Worm (Caenorhabditis elegans): ENCODE data around the gene best-21.

The best-21 gene

DNA sequence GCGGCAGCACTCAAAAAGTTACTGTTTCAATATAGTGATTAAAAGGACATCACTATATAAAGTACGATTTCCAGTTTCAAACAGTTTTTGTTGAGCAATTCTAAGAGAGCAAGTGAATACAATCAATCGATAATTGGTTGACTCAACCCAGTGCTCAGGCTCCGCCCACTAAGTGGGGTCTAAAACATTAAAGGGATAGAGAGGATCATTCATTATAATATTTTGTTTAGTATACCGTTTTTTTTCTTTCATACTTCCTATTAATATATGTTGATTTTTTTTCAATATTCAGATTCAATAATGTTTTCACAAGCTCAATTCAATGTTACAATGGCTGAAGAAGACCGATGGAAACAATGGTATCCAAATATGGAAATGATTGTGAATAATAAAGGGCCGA lies 21.3 kb downstream of the best-21 start, which contains the start of gene tbx-39:
TSS of gene tbx-39 (plus strand) at position 301 of the 400 bp plus-strand sequence.
- TF ChIP-seq ceh-13 (GFP tag; optimal IDR thresholded peaks at IDR 0.05) (no peak), F13C5.2 (tag; optimal IDR thresholded peaks at IDR 0.05) (no peak), ceh-36 (tag; optimal IDR thresholded peaks at IDR 0.05) (no peak), aly-1 (tag; optimal IDR thresholded peaks at IDR 0.05) (no peak), pes-1 (GFP tag; IDR thresholded peaks at IDR 0.05) (no peak), tbx-11 (GFP tag; IDR thresholded peaks at IDR 0.05) (no peak), tbx-37 (GFP tag; conservative IDR thresholded peaks at IDR 0.05) (no peak), tra-4 (tag; optimal IDR thresholded peaks at IDR 0.05) (no peak), hnd-1 (tag; optimal IDR thresholded peaks at IDR 0.05) (no peak), flt-1 (GFP tag; IDR thresholded peaks at IDR 0.05) (no peak), B0310.2 (tag; optimal IDR thresholded peaks at IDR 0.05) (no peak), ets-7 (tag; optimal IDR thresholded peaks at IDR 0.05) (no peak), ama-1 (optimal IDR thresholded peaks at IDR 0.05) (no peak), sea-1 (GFP tag; conservative IDR thresholded peaks at IDR 0.05) (no peak), hmbx-1 (tag; optimal IDR thresholded peaks at IDR 0.05) (no peak), scrt-1 (GFP tag; IDR thresholded peaks at IDR 0.05) (no peak), hmg-4 (GFP tag; optimal IDR thresholded peaks at IDR 0.05) (no peak)

DNA sequence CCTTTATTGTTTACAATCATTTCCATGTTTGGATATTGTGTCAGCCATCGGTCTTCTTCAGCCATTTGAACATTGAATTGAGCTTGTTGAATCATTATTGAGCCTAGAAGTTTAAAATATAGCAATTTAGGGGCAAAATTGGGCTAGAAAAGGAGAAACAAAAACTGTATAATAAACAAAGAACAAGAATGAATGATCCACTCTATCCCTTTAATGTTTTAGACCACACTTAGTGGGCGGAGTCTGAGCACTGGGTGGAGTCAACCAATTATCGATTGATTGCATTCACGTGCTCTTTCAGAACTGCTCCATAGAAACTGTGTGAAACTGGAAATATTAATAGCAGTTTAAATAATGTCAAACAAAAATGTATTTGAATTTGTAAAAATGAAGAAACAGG lies 25.8 kb downstream of the best-21 start, which contains the start of gene tbx-40:
TSS of gene tbx-40 (minus strand) at position 101 of the 400 bp plus-strand sequence.
- TF ChIP-seq hmbx-1 (tag; optimal IDR thresholded peaks at IDR 0.05) (no peak), pes-1 (GFP tag; IDR thresholded peaks at IDR 0.05) (no peak), flt-1 (GFP tag; IDR thresholded peaks at IDR 0.05) (no peak), ama-1 (optimal IDR thresholded peaks at IDR 0.05) (no peak), hnd-1 (tag; optimal IDR thresholded peaks at IDR 0.05) (no peak), ceh-13 (GFP tag; optimal IDR thresholded peaks at IDR 0.05) (no peak), scrt-1 (GFP tag; IDR thresholded peaks at IDR 0.05) (no peak), tbx-11 (GFP tag; IDR thresholded peaks at IDR 0.05) (no peak), tbx-37 (GFP tag; conservative IDR thresholded peaks at IDR 0.05) (no peak), tra-4 (tag; optimal IDR thresholded peaks at IDR 0.05) (no peak), F13C5.2 (tag; optimal IDR thresholded peaks at IDR 0.05) (no peak), B0310.2 (tag; optimal IDR thresholded peaks at IDR 0.05) (no peak), sea-1 (GFP tag; conservative IDR thresholded peaks at IDR 0.05) (no peak), aly-1 (tag; optimal IDR thresholded peaks at IDR 0.05) (no peak), ets-7 (tag; optimal IDR thresholded peaks at IDR 0.05) (no peak), ceh-36 (tag; optimal IDR thresholded peaks at IDR 0.05) (no peak), hmg-4 (GFP tag; optimal IDR thresholded peaks at IDR 0.05) (no peak)

DNA sequence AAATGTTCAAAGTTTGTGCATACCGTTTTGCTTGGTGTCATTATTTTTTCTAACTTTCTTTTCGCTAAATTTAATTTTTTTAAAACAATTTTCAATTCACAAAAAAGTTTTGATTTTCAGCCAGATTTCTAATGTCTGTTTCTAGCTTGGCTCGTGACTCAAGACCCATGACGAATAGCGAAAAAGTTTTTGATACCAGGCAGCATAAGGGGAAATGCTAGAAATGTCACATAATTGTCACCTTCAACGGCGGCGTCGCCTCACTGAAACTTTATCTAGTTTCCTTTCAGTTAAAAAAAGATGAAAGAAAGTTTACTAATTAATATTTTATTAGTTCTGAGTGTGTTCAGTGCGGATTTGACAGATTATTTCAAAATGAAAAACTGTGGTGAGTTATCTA lies 34.5 kb downstream of the best-21 start, which contains the start of gene irld-59:
TSS of gene irld-59 (plus strand) at position 301 of the 400 bp plus-strand sequence.
- TF ChIP-seq ceh-13 (GFP tag; optimal IDR thresholded peaks at IDR 0.05) (no peak), ama-1 (optimal IDR thresholded peaks at IDR 0.05) (no peak), hnd-1 (tag; optimal IDR thresholded peaks at IDR 0.05) (no peak)

Data from whole organism, early embryonic.